Worm (Caenorhabditis elegans) whole organism, L3 larva: Measurements from ENCODE around the gene fbxo-11.2.

Experiments used
- aly-2 ChIP-seq: fragments of 150-350 bp; optimal IDR thresholded peaks from 2 replicates; lab custom pipeline; 2014; ENCODE audit warnings: missing biosample characterization, missing genetic modification characterization
- ama-1 ChIP-seq: fragments of 150-350 bp; optimal IDR thresholded peaks from 2 replicates; lab custom pipeline; 2018
- ceh-16 ChIP-seq: sonication (generic microtip); optimal IDR thresholded peaks from 2 replicates; lab custom pipeline; 2017; ENCODE audit warnings: missing biosample characterization, missing genetic modification characterization
- elt-1 ChIP-seq: fragments of 150-350 bp; optimal IDR thresholded peaks from 2 replicates; lab custom pipeline; 2014; ENCODE audit warnings: missing biosample characterization, missing genetic modification characterization
- fos-1 ChIP-seq: fragments of 150-350 bp; optimal IDR thresholded peaks from 2 replicates; lab custom pipeline; 2014; ENCODE audit warnings: missing biosample characterization, missing genetic modification characterization
- nhr-12 ChIP-seq: fragments of 150-350 bp; optimal IDR thresholded peaks from 2 replicates; lab custom pipeline; 2014; ENCODE audit warnings: missing biosample characterization, missing genetic modification characterization

DNA sequence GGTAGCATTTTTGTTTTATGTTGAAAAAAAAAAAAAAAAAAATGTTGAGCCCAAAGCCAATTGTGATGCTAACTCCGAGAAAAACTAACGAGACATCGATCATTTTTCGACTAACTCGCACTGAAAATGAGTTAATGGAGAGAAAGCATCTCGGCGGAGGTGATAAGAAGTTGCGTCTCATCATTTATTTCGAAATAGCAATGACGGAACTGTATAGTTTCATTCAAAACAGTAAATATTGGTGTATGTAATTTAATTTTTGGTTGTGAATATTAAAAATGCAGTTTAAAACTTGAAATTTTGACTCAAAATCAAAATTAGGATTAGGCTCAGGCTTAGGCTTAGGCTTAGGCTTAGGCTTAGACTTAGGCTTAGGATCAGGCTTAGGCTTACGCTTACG is 26.8 kb downstream of the fbxo-11.2 start, which contains the start of gene clc-25:
- TF ChIP-seq ceh-16: no peak
- no peak for TF ChIP-seq elt-1
- no peak for TF ChIP-seq fos-1 (tag; lab: Kevin White, UChicago)
- no peak for TF ChIP-seq ama-1 (lab: Kevin White, UChicago)
- TF ChIP-seq nhr-12 (tag; lab: Kevin White, UChicago): no peak
- TF ChIP-seq aly-2 (tag; lab: Kevin White, UChicago): no peak
